Fruit fly (Drosophila melanogaster) whole organism, embryonic: Measurements from ENCODE around the gene Pc.
A peak's percentile ranks its signal among the peaks of the same experiment; 100 is the strongest.

Experiments
- Atf6 ChIP-seq: fragments of 200-800 bp; sonication (Bioruptor generic); IDR thresholded peaks from 2 replicates; pipeline ENCODE4 v1.3.6; 2022; ENCODE audit warnings: missing biosample characterization, missing genetic modification characterization
- Bdp1 ChIP-seq: fragments of 200-800 bp; sonication (Bioruptor generic); optimal IDR thresholded peaks from 3 replicates; lab custom pipeline; 2016; ENCODE audit warnings: missing biosample characterization, missing genetic modification characterization
- Bgb ChIP-seq: fragments of 200-800 bp; sonication (Bioruptor generic); IDR thresholded peaks from 2 replicates; pipeline ENCODE4 v1.3.6; 2022; ENCODE audit warnings: missing biosample characterization, missing genetic modification characterization; ENCODE audit not compliant: partially characterized antibody
- CG10431 ChIP-seq: fragments of 200-800 bp; sonication (Bioruptor generic); optimal IDR thresholded peaks from 3 replicates; lab custom pipeline; 2018; ENCODE audit warnings: missing biosample characterization, mild to moderate bottlenecking, missing genetic modification characterization
- CG11695 ChIP-seq: fragments of 200-800 bp; sonication (Bioruptor generic); IDR thresholded peaks from 3 replicates; pipeline ENCODE4 v1.3.6; 2022; ENCODE audit warnings: missing biosample characterization, missing genetic modification characterization
- CG12104 ChIP-seq: fragments of 200-800 bp; sonication (Bioruptor generic); optimal IDR thresholded peaks from 3 replicates; lab custom pipeline; 2016; ENCODE audit warnings: missing biosample characterization, missing genetic modification characterization
- CG14441 ChIP-seq: fragments of 200-800 bp; sonication (Bioruptor generic); IDR thresholded peaks from 2 replicates; pipeline ENCODE4 v1.3.6; 2022; ENCODE audit warnings: missing biosample characterization, missing genetic modification characterization
- CG14667 ChIP-seq: fragments of 200-800 bp; sonication (Bioruptor generic); IDR thresholded peaks from 2 replicates; pipeline ENCODE4 v1.3.6; 2022; ENCODE audit warnings: missing biosample characterization, missing genetic modification characterization
- CG14965 ChIP-seq: fragments of 200-800 bp; sonication (Bioruptor generic); optimal IDR thresholded peaks from 2 replicates; lab custom pipeline; 2016; ENCODE audit warnings: missing biosample characterization, missing genetic modification characterization, borderline replicate concordance
- CG15073 ChIP-seq: fragments of 200-800 bp; sonication (Bioruptor generic); optimal IDR thresholded peaks from 2 replicates; lab custom pipeline; 2016; ENCODE audit warnings: missing biosample characterization, missing genetic modification characterization
- CG32532 ChIP-seq: fragments of 200-800 bp; sonication (Bioruptor generic); IDR thresholded peaks from 2 replicates; pipeline ENCODE4 v1.3.6; 2022; ENCODE audit warnings: missing biosample characterization, missing genetic modification characterization
- CG4730 ChIP-seq: fragments of 200-800 bp; sonication (Bioruptor generic); IDR thresholded peaks from 2 replicates; pipeline ENCODE4 v1.3.6; 2022; ENCODE audit warnings: missing biosample characterization, missing genetic modification characterization
- CG7271 ChIP-seq: fragments of 200-800 bp; sonication (Bioruptor generic); optimal IDR thresholded peaks from 2 replicates; lab custom pipeline; 2018; ENCODE audit warnings: missing biosample characterization, mild to moderate bottlenecking, missing genetic modification characterization, moderate library complexity
- CG7786 ChIP-seq: fragments of 200-800 bp; sonication (Bioruptor generic); optimal IDR thresholded peaks from 2 replicates; lab custom pipeline; 2016; ENCODE audit warnings: missing biosample characterization, missing genetic modification characterization
- CG7987 ChIP-seq: fragments of 200-800 bp; sonication (Bioruptor generic); optimal IDR thresholded peaks from 2 replicates; lab custom pipeline; 2018; ENCODE audit warnings: missing biosample characterization, mild to moderate bottlenecking, missing genetic modification characterization, moderate library complexity
- CG8359 ChIP-seq: fragments of 200-800 bp; sonication (Bioruptor generic); optimal IDR thresholded peaks from 2 replicates; lab custom pipeline; 2017; ENCODE audit warnings: missing biosample characterization, mild to moderate bottlenecking, missing genetic modification characterization, borderline replicate concordance
- CG8924 ChIP-seq: fragments of 200-800 bp; optimal IDR thresholded peaks from 3 replicates; lab custom pipeline; 2019; ENCODE audit warnings: missing biosample characterization, mild to moderate bottlenecking, missing genetic modification characterization, moderate library complexity
- CkIIα-i1 ChIP-seq: fragments of 200-800 bp; sonication (Bioruptor generic); IDR thresholded peaks from 2 replicates; pipeline ENCODE4 v1.3.6; 2022; ENCODE audit warnings: missing biosample characterization, missing genetic modification characterization
- Dbx ChIP-seq: fragments of 200-800 bp; sonication (Bioruptor generic); IDR thresholded peaks from 3 replicates; pipeline ENCODE4 v1.3.6; 2022; ENCODE audit warnings: missing biosample characterization, missing genetic modification characterization
- Dip3 ChIP-seq: fragments of 200-800 bp; sonication (Bioruptor generic); optimal IDR thresholded peaks from 3 replicates; lab custom pipeline; 2016; ENCODE audit warnings: missing biosample characterization, missing genetic modification characterization
- Doc2 ChIP-seq: fragments of 200-800 bp; sonication (Bioruptor generic); IDR thresholded peaks from 2 replicates; pipeline ENCODE4 v1.3.6; 2022; ENCODE audit warnings: missing biosample characterization, missing genetic modification characterization
- Mad ChIP-seq: fragments of 200-800 bp; sonication (Bioruptor generic); optimal IDR thresholded peaks from 2 replicates; lab custom pipeline; 2016; ENCODE audit warnings: missing biosample characterization, missing genetic modification characterization
- NFAT ChIP-seq: fragments of 200-800 bp; sonication (Bioruptor generic); IDR thresholded peaks from 2 replicates; pipeline ENCODE4 v1.3.6; 2022; ENCODE audit warnings: missing biosample characterization, missing genetic modification characterization
- Scr ChIP-seq: fragments of 200-800 bp; sonication (Bioruptor generic); IDR thresholded peaks from 2 replicates; pipeline ENCODE4 v1.3.6; 2022; ENCODE audit warnings: missing biosample characterization, missing genetic modification characterization; ENCODE audit not compliant: partially characterized antibody
- Ssrp ChIP-seq: fragments of 200-800 bp; sonication (Bioruptor generic); optimal IDR thresholded peaks from 2 replicates; lab custom pipeline; 2018; ENCODE audit warnings: missing biosample characterization, mild to moderate bottlenecking, missing genetic modification characterization, moderate library complexity
- ara ChIP-seq: fragments of 200-800 bp; sonication (Bioruptor generic); IDR thresholded peaks from 2 replicates; pipeline ENCODE4 v1.3.6; 2022; ENCODE audit warnings: missing biosample characterization, missing genetic modification characterization
- az2 ChIP-seq: fragments of 200-800 bp; sonication (Bioruptor generic); optimal IDR thresholded peaks from 3 replicates; lab custom pipeline; 2016; ENCODE audit warnings: missing biosample characterization, missing genetic modification characterization
- bab2 ChIP-seq: fragments of 200-800 bp; sonication (Bioruptor generic); optimal IDR thresholded peaks from 2 replicates; lab custom pipeline; 2016; ENCODE audit warnings: missing biosample characterization, missing genetic modification characterization
- br ChIP-seq: fragments of >200 bp; optimal IDR thresholded peaks from 2 replicates; lab custom pipeline; 2017
- chif ChIP-seq, 2 experiments: fragments of 200-800 bp; sonication (Bioruptor generic); optimal IDR thresholded peaks; 3 replicates each; lab custom pipeline; 2016; ENCODE audit warnings: missing biosample characterization in 2 of 2, missing genetic modification characterization in 2 of 2
- cwo ChIP-seq: fragments of 200-800 bp; sonication (Bioruptor generic); optimal IDR thresholded peaks from 3 replicates; lab custom pipeline; 2017; ENCODE audit warnings: missing biosample characterization, missing genetic modification characterization, mild to moderate bottlenecking, moderate library complexity, missing genetic modification reagents
- esg ChIP-seq: fragments of 200-800 bp; sonication (Bioruptor generic); conservative IDR thresholded peaks from 2 replicates; pipeline ENCODE4 v1.3.6; 2022; ENCODE audit warnings: missing biosample characterization, missing genetic modification characterization
- fru ChIP-seq: fragments of >200 bp; optimal IDR thresholded peaks from 2 replicates; lab custom pipeline; 2017
- gcm ChIP-seq: fragments of 200-800 bp; sonication (Bioruptor generic); optimal IDR thresholded peaks from 2 replicates; lab custom pipeline; 2019; ENCODE audit warnings: missing biosample characterization, mild to moderate bottlenecking, missing genetic modification characterization, moderate library complexity
- jing ChIP-seq: fragments of 200-800 bp; sonication (Bioruptor generic); optimal IDR thresholded peaks from 2 replicates; lab custom pipeline; 2018; ENCODE audit warnings: missing biosample characterization, mild to moderate bottlenecking, missing genetic modification characterization
- lab ChIP-seq: fragments of 200-800 bp; sonication (Bioruptor generic); optimal IDR thresholded peaks from 3 replicates; lab custom pipeline; 2017; ENCODE audit warnings: missing biosample characterization, missing genetic modification characterization, mild to moderate bottlenecking, moderate library complexity, missing genetic modification reagents
- luna ChIP-seq: fragments of 200-800 bp; sonication (Bioruptor generic); optimal IDR thresholded peaks from 2 replicates; lab custom pipeline; 2016; ENCODE audit warnings: missing biosample characterization, missing genetic modification characterization
- row ChIP-seq: fragments of 200-800 bp; sonication (Bioruptor generic); IDR thresholded peaks from 3 replicates; pipeline ENCODE4 v1.3.6; 2022; ENCODE audit warnings: missing biosample characterization, missing genetic modification characterization
- run ChIP-seq: fragments of 200-800 bp; sonication (Bioruptor generic); optimal IDR thresholded peaks from 3 replicates; lab custom pipeline; 2018; ENCODE audit warnings: missing biosample characterization, mild to moderate bottlenecking, missing genetic modification characterization
- sc ChIP-seq, 3 experiments: fragments of >200 bp in 2 of 3; fragments of 200-800 bp in 1 of 3; sonication (Bioruptor generic) in 1 of 3; optimal IDR thresholded peaks; 2 replicates in 2 of 3; 3 replicates in 1 of 3; lab custom pipeline; 2017; ENCODE audit warnings: mild to moderate bottlenecking in 1 of 3, missing biosample characterization in 1 of 3, missing genetic modification characterization in 1 of 3, missing genetic modification reagents in 1 of 3
- sisA ChIP-seq: fragments of 200-800 bp; sonication (Bioruptor generic); IDR thresholded peaks from 2 replicates; pipeline ENCODE4 v1.3.6; 2022; ENCODE audit warnings: missing biosample characterization, missing genetic modification characterization
- slou ChIP-seq: fragments of 200-800 bp; sonication (Bioruptor generic); optimal IDR thresholded peaks from 3 replicates; lab custom pipeline; 2016; ENCODE audit warnings: missing biosample characterization, missing genetic modification characterization
- stc ChIP-seq: fragments of 200-800 bp; sonication (Bioruptor generic); IDR thresholded peaks from 2 replicates; pipeline ENCODE4 v1.3.6; 2022; ENCODE audit warnings: missing biosample characterization, missing genetic modification characterization
- tna ChIP-seq: fragments of 200-800 bp; sonication (Bioruptor generic); IDR thresholded peaks from 2 replicates; pipeline ENCODE4 v1.3.6; 2022; ENCODE audit warnings: missing biosample characterization, missing genetic modification characterization; ENCODE audit not compliant: partially characterized antibody
- tup ChIP-seq: fragments of 200-800 bp; sonication (Bioruptor generic); optimal IDR thresholded peaks from 2 replicates; lab custom pipeline; 2016; ENCODE audit warnings: missing biosample characterization, mild to moderate bottlenecking, missing genetic modification characterization, moderate library complexity
- wor ChIP-seq: fragments of 200-800 bp; sonication (Bioruptor generic); IDR thresholded peaks from 2 replicates; pipeline ENCODE4 v1.3.6; 2022; ENCODE audit warnings: missing biosample characterization, missing genetic modification characterization
- zfh1 ChIP-seq: fragments of 200-800 bp; sonication (Bioruptor generic); IDR thresholded peaks from 3 replicates; pipeline ENCODE4 v1.3.6; 2022; ENCODE audit warnings: missing biosample characterization, missing genetic modification characterization

Gene Pc

DNA sequence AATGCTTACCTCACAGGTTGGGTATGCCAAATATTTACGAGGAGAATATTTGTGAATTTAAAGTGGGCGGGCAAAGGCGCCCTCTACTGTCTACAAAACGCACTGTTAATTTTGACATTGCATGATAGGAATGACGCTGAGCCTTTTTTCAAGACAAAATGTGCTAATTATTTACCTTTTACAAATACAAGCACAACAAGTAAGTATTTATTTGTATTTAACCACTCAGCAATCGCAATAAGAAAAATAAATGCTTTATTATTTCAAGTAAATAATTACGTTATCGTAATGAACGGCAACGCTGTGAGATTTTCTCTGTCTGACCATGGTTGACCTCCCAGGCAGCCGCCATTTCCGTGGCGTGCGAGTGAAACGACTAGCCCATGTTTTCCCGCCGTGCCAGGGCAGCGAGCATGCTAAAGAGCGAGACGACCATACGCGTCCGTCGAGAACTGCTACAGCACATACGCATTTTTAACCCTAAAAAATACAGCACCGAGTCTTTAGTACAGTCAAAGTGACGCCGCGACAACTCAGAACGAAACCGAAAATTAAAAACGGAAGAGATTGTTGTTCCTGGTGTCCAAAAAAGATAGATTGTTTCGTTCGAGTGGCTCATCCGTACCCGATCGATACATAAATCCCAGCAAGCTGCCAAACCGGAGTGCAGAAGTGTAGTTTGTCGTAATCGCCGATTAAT, 32.0 kb downstream of the Pc start, which contains the start of the genes CG12974 and pzg (continued):
- no peak for TF ChIP-seq CG14965 (GFP tag; lab: Kevin White, UChicago)
- TF ChIP-seq CG7271 (tag; lab: Kevin White, UChicago) = peak; percentile 64
- no peak for TF ChIP-seq CG8359 (GFP tag; lab: Kevin White, UChicago)
- peak; percentile 85 for TF ChIP-seq esg (GFP tag; lab: Robert Waterston, UW)
- peak; percentile 63 for TF ChIP-seq CG10431 (GFP tag; lab: Kevin White, UChicago)
- peak; percentile 68 for TF ChIP-seq lab (GFP tag; lab: Kevin White, UChicago)
- no peak for TF ChIP-seq CkIIα-i1
- TF ChIP-seq br (lab: Kevin White, UChicago) = no peak
- TF ChIP-seq stc = peak; percentile 62; the same call in 1 of the 2 replicates
- peak; percentile 58 for TF ChIP-seq NFAT (GFP tag; lab: Robert Waterston, UW)
- TF ChIP-seq Ssrp (tag; lab: Kevin White, UChicago) = peak; percentile 90
- peak; percentile 80 for TF ChIP-seq CG12104 (GFP tag; lab: Kevin White, UChicago)
- peak; percentile 82 for TF ChIP-seq Atf6 (GFP tag; lab: Robert Waterston, UW)
- peak; percentile 80 for TF ChIP-seq Dip3 (GFP tag; lab: Kevin White, UChicago)
- TF ChIP-seq slou (GFP tag; lab: Kevin White, UChicago) = peak; percentile 46
- TF ChIP-seq CG7786 (GFP tag; lab: Kevin White, UChicago) = peak; percentile 67

DNA sequence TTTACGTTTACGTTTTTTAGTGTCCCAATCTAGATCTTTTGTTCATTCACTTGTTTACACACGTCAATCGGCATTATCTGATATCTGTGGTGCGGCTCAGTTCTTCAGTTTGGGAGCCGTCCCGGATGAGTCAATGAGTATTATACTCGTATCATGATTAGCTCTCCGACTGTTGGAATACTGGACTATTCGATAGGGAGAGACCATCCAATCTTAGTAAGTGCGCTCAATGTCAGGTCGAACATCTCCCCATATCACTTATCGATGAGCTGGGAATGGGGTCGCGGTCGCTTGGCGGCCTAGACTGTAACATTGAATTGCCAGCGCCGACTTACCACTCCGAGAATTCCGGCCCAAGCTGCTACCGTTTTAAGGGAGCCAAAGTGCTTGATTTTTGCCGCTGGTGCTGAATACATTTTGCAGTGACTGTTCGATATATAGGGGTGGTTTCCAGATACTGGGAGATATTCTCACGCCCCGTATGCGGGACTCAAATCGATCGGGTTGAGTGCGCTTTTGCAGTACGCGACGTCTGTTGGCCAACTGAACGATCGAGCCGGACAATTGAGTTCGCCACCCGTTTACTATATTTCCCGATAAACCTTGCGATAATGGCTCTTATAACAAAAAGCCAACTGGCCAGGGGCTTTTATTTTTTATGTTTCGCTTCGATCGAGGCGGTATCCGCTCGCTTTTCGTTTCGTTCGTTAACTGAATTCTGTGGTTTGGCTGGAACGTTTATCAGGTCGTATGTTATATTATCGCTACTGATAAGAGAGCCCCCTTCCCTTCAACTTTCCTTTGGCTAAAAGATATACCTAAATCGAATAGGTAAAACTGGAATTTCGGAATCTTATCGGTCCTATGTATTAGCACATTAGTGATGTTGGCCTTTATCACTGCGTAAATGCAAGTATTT, 32.8 kb downstream of the Pc start:
- TF ChIP-seq cwo (GFP tag; lab: Kevin White, UChicago) (no peak), bab2 (GFP tag; lab: Kevin White, UChicago) (no peak), Dbx (no peak), CG11695 (GFP tag; lab: Robert Waterston, UW) (no peak), CG14441 (GFP tag; lab: Robert Waterston, UW) (no peak), CG12104 (GFP tag; lab: Kevin White, UChicago) (no peak), jing (GFP tag; lab: Kevin White, UChicago) (no peak), CG15073 (no peak), luna (GFP tag; lab: Kevin White, UChicago) (no peak), Mad (GFP tag; lab: Kevin White, UChicago) (no peak), tna (GFP tag; lab: Robert Waterston, UW) (no peak), Scr (GFP tag; lab: Robert Waterston, UW) (no peak), row (GFP tag; lab: Robert Waterston, UW) (no peak), CG8924 (tag; lab: Kevin White, UChicago) (no peak), CG7987 (no peak), sc (optimal IDR thresholded peaks at IDR 0.05; lab: Kevin White, UChicago) (no peak), sc (GFP tag; optimal IDR thresholded peaks at IDR 0.05; lab: Kevin White, UChicago) (no peak), CG32532 (no peak), chif (GFP tag; optimal IDR thresholded peaks at IDR 0.05; lab: Kevin White, UChicago) (no peak), CG7271 (tag; lab: Kevin White, UChicago) (no peak), tup (GFP tag; lab: Kevin White, UChicago) (no peak), wor (GFP tag; lab: Robert Waterston, UW) (no peak), ara (GFP tag; lab: Robert Waterston, UW) (0 out of 2 replicates have a peak, but pooled peaks have one; percentile 31), gcm (no peak), CG14667 (GFP tag; lab: Robert Waterston, UW) (no peak), CG4730 (GFP tag; lab: Robert Waterston, UW) (no peak), Bgb (GFP tag; lab: Robert Waterston, UW) (no peak), Bdp1 (GFP tag; lab: Kevin White, UChicago) (no peak), az2 (GFP tag; lab: Kevin White, UChicago) (no peak), fru (lab: Kevin White, UChicago) (no peak), run (no peak), zfh1 (GFP tag; lab: Robert Waterston, UW) (no peak), Doc2 (GFP tag; lab: Robert Waterston, UW) (no peak), sisA (no peak)
